Worm (Caenorhabditis elegans): ENCODE results near the gene nhr-70.

ce11 chrV:18639601-18640354 lies 23.4 kb downstream of the nhr-70 start, which contains the start of gene egas-1:
- TF ChIP-seq tbx-37 (GFP tag; conservative IDR thresholded peaks at IDR 0.05) (no peak), ama-1 (optimal IDR thresholded peaks at IDR 0.05) (no peak), hmg-4 (GFP tag; optimal IDR thresholded peaks at IDR 0.05) (no peak), tra-4 (tag; optimal IDR thresholded peaks at IDR 0.05) (no peak), ets-7 (tag; optimal IDR thresholded peaks at IDR 0.05) (no peak), scrt-1 (GFP tag; IDR thresholded peaks at IDR 0.05) (no peak), ceh-36 (tag; optimal IDR thresholded peaks at IDR 0.05) (peak; percentile 80), aly-1 (tag; optimal IDR thresholded peaks at IDR 0.05) (no peak), flt-1 (GFP tag; IDR thresholded peaks at IDR 0.05) (no peak), F13C5.2 (tag; optimal IDR thresholded peaks at IDR 0.05) (no peak), pes-1 (GFP tag; IDR thresholded peaks at IDR 0.05) (no peak), hnd-1 (tag; optimal IDR thresholded peaks at IDR 0.05) (no peak)
